Worm (Caenorhabditis elegans): ENCODE data around the gene F36G9.3.

DNA sequence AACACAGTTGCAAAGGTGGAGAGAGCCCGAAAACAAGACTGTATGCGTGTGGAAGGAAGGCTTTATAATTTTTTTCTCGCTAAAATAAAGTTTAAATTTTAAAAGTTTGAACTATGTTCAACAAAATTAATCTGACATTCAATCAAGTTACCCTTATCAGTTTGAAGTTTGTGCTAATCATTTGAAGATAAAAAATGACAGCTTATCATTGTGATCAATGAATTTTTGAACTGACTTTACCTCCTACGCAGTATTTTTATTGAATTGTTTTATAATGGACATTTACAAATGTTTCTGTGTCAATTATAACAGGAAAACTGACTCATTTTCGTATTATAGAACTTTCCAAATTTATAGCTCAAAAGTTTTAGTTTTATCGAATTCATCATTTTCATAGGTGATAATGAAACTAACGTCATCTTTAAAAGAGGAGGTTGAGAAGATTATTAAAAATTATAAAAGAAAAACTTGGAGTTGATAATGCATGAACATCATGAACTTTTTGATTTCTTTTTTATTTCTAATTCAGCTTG, 21.1 kb downstream of the F36G9.3 start, which contains the start of gene oac-20:
- TF ChIP-seq ama-1 (optimal IDR thresholded peaks at IDR 0.05) (no peak), tra-4 (tag; optimal IDR thresholded peaks at IDR 0.05) (no peak), hmbx-1 (tag; optimal IDR thresholded peaks at IDR 0.05) (no peak), hmg-4 (GFP tag; optimal IDR thresholded peaks at IDR 0.05) (no peak), aly-1 (tag; optimal IDR thresholded peaks at IDR 0.05) (no peak), ceh-36 (tag; optimal IDR thresholded peaks at IDR 0.05) (no peak), tbx-37 (GFP tag; conservative IDR thresholded peaks at IDR 0.05) (no peak), ceh-13 (GFP tag; optimal IDR thresholded peaks at IDR 0.05) (no peak), scrt-1 (GFP tag; IDR thresholded peaks at IDR 0.05) (no peak), flt-1 (GFP tag; IDR thresholded peaks at IDR 0.05) (no peak)
